Fruit fly (Drosophila melanogaster): ENCODE data around the gene mRpL14.

dm6 chrX:2334556-2335137, 9.8 kb downstream of the mRpL14 start, which contains the start of gene Ilp6:
- no peak for TF ChIP-seq CG8478 (optimal IDR thresholded peaks at IDR 0.05)
- no peak for TF ChIP-seq CTCF (optimal IDR thresholded peaks at IDR 0.05)

All from S2 (cell line).